Worm (Caenorhabditis elegans): ENCODE measurements around the gene C54E4.12.
A peak's percentile ranks its signal among the peaks of the same experiment; 100 is the strongest.

C54E4.12 gene

DNA sequence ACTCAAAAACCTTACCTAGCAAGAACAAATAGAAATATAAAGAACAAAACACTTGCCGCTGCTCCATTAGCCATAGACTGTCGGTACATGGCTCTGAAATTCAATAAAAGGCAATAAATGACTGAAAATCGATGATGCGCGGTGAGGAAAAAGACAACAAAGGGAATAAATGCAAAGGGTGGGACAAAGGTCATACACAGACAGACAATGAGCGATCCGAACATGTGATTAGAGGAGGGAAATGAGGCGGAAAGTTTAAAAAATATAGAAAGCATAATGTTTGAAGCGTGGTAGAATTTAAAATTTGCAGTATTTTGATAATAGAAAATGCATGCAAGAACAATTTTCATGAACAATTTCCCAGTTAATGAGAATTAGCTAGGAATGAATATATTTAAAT lies at the start of gene C54E4.12:
Gene C54E4.12 (minus strand): TSS at position 101 of the 400 bp plus-strand sequence.
- TF ChIP-seq flt-1 (GFP tag; IDR thresholded peaks at IDR 0.05) (no peak), klf-2 (GFP tag; conservative IDR thresholded peaks at IDR 0.05) (no peak), ztf-29 (GFP tag; IDR thresholded peaks at IDR 0.05) (no peak), ztf-23 (GFP tag; IDR thresholded peaks at IDR 0.05) (no peak), ref-1 (GFP tag; conservative IDR thresholded peaks at IDR 0.05) (no peak), T22C8.4 (GFP tag; IDR thresholded peaks at IDR 0.05) (no peak), tab-1 (GFP tag; IDR thresholded peaks at IDR 0.05) (no peak), cog-1 (tag; optimal IDR thresholded peaks at IDR 0.05) (no peak), med-1 (GFP tag; optimal IDR thresholded peaks at IDR 0.05; ENCODE audit: insufficient read depth) (no peak)

DNA sequence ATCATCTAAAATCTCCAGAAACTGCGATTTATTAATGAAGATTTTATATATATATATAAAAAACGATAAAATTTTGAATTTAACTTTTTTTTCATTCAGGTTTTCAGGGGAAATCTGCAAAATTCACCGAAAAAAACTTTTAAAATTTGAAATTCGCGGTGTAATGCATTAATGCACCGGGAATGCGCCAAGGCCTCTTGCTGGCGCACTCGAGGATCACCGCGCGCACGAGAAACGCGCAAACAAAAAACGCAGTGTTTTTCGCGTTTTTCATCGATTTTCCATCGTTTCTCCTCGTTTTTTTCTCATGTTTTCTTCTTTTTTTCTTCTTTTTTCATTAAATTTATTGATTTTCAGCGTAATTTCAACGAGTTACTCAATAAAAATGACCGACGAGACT lies 37.1 kb upstream of the C54E4.12 start, which contains the start of gene hrpu-2:
Gene hrpu-2 (plus strand): TSS at position 352 of the 400 bp plus-strand sequence.
- TF ChIP-seq ztf-29 (GFP tag; IDR thresholded peaks at IDR 0.05), result no peak
- TF ChIP-seq ztf-23 (GFP tag; IDR thresholded peaks at IDR 0.05), result peak; percentile 70; the same call in 1 of the 2 replicates
- TF ChIP-seq cog-1 (tag; optimal IDR thresholded peaks at IDR 0.05), result peak; percentile 36
- no peak for TF ChIP-seq med-1 (GFP tag; optimal IDR thresholded peaks at IDR 0.05; ENCODE audit: insufficient read depth)
- no peak for TF ChIP-seq ref-1 (GFP tag; conservative IDR thresholded peaks at IDR 0.05)
- TF ChIP-seq flt-1 (GFP tag; IDR thresholded peaks at IDR 0.05), result no peak
- TF ChIP-seq T22C8.4 (GFP tag; IDR thresholded peaks at IDR 0.05), result no peak
- no peak for TF ChIP-seq tab-1 (GFP tag; IDR thresholded peaks at IDR 0.05)
- TF ChIP-seq klf-2 (GFP tag; conservative IDR thresholded peaks at IDR 0.05), result no peak

- TF ChIP-seq ref-1 (GFP tag; conservative IDR thresholded peaks at IDR 0.05), result no peak
Observed at ce11 chrIV:2175291-2175690, 34.8 kb upstream of the C54E4.12 start, which contains the start of gene C54E4.1. Gene C54E4.1, plus strand, starts transcription at chrIV:2175591.

- TF ChIP-seq ref-1 (GFP tag; conservative IDR thresholded peaks at IDR 0.05), result no peak
- no peak for TF ChIP-seq cog-1 (tag; optimal IDR thresholded peaks at IDR 0.05)
- TF ChIP-seq ztf-29 (GFP tag; IDR thresholded peaks at IDR 0.05), result no peak
- TF ChIP-seq T22C8.4 (GFP tag; IDR thresholded peaks at IDR 0.05), result no peak
- no peak for TF ChIP-seq klf-2 (GFP tag; conservative IDR thresholded peaks at IDR 0.05)
- TF ChIP-seq tab-1 (GFP tag; IDR thresholded peaks at IDR 0.05), result no peak
- TF ChIP-seq med-1 (GFP tag; optimal IDR thresholded peaks at IDR 0.05; ENCODE audit: insufficient read depth), result no peak
- no peak for TF ChIP-seq flt-1 (GFP tag; IDR thresholded peaks at IDR 0.05)
- no peak for TF ChIP-seq ztf-23 (GFP tag; IDR thresholded peaks at IDR 0.05)
Observed at ce11 chrIV:2172880-2173279, 32.4 kb upstream of the C54E4.12 start.

ce11 chrIV:2170332-2170731 lies 29.9 kb upstream of the C54E4.12 start:
- TF ChIP-seq ztf-23 (GFP tag; IDR thresholded peaks at IDR 0.05) (no peak), ref-1 (GFP tag; conservative IDR thresholded peaks at IDR 0.05) (no peak), T22C8.4 (GFP tag; IDR thresholded peaks at IDR 0.05) (no peak), ztf-29 (GFP tag; IDR thresholded peaks at IDR 0.05) (no peak), flt-1 (GFP tag; IDR thresholded peaks at IDR 0.05) (no peak), med-1 (GFP tag; optimal IDR thresholded peaks at IDR 0.05; ENCODE audit: insufficient read depth) (no peak), klf-2 (GFP tag; conservative IDR thresholded peaks at IDR 0.05) (no peak), tab-1 (GFP tag; IDR thresholded peaks at IDR 0.05) (no peak), cog-1 (tag; optimal IDR thresholded peaks at IDR 0.05) (no peak)

DNA sequence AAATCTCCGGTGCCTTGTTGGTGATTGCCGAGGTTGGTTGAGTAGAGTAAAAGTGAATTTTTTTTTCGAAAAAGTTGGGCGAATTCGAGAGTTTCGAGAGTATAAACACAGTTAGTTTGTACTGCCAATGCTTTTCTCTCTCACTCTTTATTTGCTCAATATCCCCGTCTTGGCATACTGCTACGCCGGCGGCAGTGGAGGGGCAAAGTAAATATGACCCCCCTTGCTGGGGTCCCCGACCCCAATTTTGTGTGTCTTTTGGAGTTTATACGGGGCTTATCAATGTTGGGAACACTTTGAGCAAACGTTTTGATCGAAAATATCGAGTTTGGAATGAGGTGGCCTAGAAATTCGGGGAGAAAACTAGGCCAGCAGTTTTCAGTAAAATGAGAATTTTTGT lies 28.1 kb upstream of the C54E4.12 start, which contains the start of gene C54E4.4:
Gene C54E4.4 (minus strand): TSS at position 101 of the 400 bp plus-strand sequence.
- TF ChIP-seq cog-1 (tag; optimal IDR thresholded peaks at IDR 0.05), result no peak
- TF ChIP-seq ztf-23 (GFP tag; IDR thresholded peaks at IDR 0.05), result no peak
- no peak for TF ChIP-seq tab-1 (GFP tag; IDR thresholded peaks at IDR 0.05)
- no peak for TF ChIP-seq ref-1 (GFP tag; conservative IDR thresholded peaks at IDR 0.05)
- no peak for TF ChIP-seq med-1 (GFP tag; optimal IDR thresholded peaks at IDR 0.05; ENCODE audit: insufficient read depth)
- no peak for TF ChIP-seq T22C8.4 (GFP tag; IDR thresholded peaks at IDR 0.05)
- TF ChIP-seq ztf-29 (GFP tag; IDR thresholded peaks at IDR 0.05), result no peak
- no peak for TF ChIP-seq klf-2 (GFP tag; conservative IDR thresholded peaks at IDR 0.05)
- no peak for TF ChIP-seq flt-1 (GFP tag; IDR thresholded peaks at IDR 0.05)

DNA sequence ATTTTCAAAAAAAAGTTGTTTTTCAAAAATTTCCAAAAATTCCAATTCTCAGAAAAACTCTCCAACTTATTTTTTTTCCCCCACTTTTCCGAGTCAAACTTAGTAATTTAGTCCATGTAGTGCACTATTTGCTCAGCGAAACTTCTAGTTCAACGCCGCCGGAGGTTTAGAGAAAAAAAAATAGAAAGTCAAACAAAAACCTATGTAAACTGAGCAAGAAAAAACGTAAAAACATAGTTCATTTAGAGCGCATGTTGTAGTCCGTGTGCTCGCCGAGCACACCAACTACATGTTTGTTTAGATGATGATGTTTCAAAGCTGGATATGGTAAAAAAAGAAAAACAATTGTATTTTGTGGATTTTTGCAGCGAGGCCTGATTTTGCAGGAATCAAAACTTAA lies 21.8 kb upstream of the C54E4.12 start:
- TF ChIP-seq ref-1 (GFP tag; conservative IDR thresholded peaks at IDR 0.05) (no peak), tab-1 (GFP tag; IDR thresholded peaks at IDR 0.05) (no peak), klf-2 (GFP tag; conservative IDR thresholded peaks at IDR 0.05) (no peak), flt-1 (GFP tag; IDR thresholded peaks at IDR 0.05) (no peak), cog-1 (tag; optimal IDR thresholded peaks at IDR 0.05) (no peak), ztf-29 (GFP tag; IDR thresholded peaks at IDR 0.05) (no peak), T22C8.4 (GFP tag; IDR thresholded peaks at IDR 0.05) (no peak), med-1 (GFP tag; optimal IDR thresholded peaks at IDR 0.05; ENCODE audit: insufficient read depth) (no peak), ztf-23 (GFP tag; IDR thresholded peaks at IDR 0.05) (no peak)

DNA sequence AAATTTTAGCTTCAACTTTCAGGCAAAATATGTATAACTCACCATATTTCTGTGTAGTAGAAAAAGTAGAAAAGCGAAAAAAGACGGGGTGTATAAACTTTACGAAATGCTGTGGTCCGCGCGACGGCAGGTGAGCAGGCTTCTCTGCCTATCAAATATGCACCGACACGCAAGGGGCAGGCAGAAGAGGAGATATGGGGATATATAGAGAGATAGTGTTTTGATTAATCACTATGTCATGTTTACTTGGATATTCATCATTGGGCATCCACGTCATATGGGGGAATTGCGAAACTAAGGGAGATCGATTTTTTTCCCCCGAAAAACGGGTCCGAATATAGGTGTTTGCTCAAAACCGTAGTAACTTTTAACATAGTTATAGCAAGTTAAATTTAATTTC lies 18.6 kb upstream of the C54E4.12 start, which contains the start of gene gcy-37:
Gene gcy-37 (minus strand): TSS at position 101 of the 400 bp plus-strand sequence.
- TF ChIP-seq flt-1 (GFP tag; IDR thresholded peaks at IDR 0.05) (no peak), med-1 (GFP tag; optimal IDR thresholded peaks at IDR 0.05; ENCODE audit: insufficient read depth) (no peak), tab-1 (GFP tag; IDR thresholded peaks at IDR 0.05) (no peak), cog-1 (tag; optimal IDR thresholded peaks at IDR 0.05) (no peak), T22C8.4 (GFP tag; IDR thresholded peaks at IDR 0.05) (no peak), ztf-23 (GFP tag; IDR thresholded peaks at IDR 0.05) (no peak), ref-1 (GFP tag; conservative IDR thresholded peaks at IDR 0.05) (no peak)

- TF ChIP-seq flt-1 (GFP tag; IDR thresholded peaks at IDR 0.05), result no peak
- no peak for TF ChIP-seq ref-1 (GFP tag; conservative IDR thresholded peaks at IDR 0.05)
- no peak for TF ChIP-seq T22C8.4 (GFP tag; IDR thresholded peaks at IDR 0.05)
- TF ChIP-seq ztf-29 (GFP tag; IDR thresholded peaks at IDR 0.05), result no peak
- no peak for TF ChIP-seq med-1 (GFP tag; optimal IDR thresholded peaks at IDR 0.05; ENCODE audit: insufficient read depth)
- no peak for TF ChIP-seq tab-1 (GFP tag; IDR thresholded peaks at IDR 0.05)
- TF ChIP-seq ztf-23 (GFP tag; IDR thresholded peaks at IDR 0.05), result no peak
- no peak for TF ChIP-seq klf-2 (GFP tag; conservative IDR thresholded peaks at IDR 0.05)
- TF ChIP-seq cog-1 (tag; optimal IDR thresholded peaks at IDR 0.05), result no peak
Observed at ce11 chrIV:2156239-2156638, 15.8 kb upstream of the C54E4.12 start.

DNA sequence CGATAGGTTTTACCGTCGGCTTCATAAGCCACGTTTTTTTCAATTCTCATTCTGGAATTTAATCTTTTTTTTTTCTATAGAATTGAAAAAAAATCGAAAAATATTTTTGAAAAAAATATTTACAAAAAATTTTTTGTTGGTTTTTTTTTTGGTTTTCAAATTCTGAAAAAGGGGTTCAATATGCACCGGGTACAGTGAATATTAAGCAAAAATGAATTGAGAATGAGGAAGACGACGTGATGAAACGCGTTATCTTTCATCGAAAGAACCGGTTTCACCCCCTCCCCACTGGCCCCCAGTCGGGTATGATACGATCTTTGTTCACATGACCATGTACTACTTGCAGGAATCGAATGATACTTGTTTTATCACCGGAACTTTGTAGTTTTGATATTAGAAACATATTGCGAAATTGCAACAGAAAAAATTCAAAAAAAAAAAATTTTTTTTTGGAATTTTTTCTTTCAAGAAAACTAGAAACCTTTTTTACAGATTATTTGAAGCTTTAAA lies 8.9 kb upstream of the C54E4.12 start, which contains the start of gene C54E4.5:
Gene C54E4.5 (minus strand): TSS at position 51 of the 510 bp plus-strand sequence.
- TF ChIP-seq med-1 (GFP tag; optimal IDR thresholded peaks at IDR 0.05; ENCODE audit: insufficient read depth), result no peak
- TF ChIP-seq flt-1 (GFP tag; IDR thresholded peaks at IDR 0.05), result no peak
- no peak for TF ChIP-seq T22C8.4 (GFP tag; IDR thresholded peaks at IDR 0.05)
- TF ChIP-seq ref-1 (GFP tag; conservative IDR thresholded peaks at IDR 0.05), result no peak
- no peak for TF ChIP-seq klf-2 (GFP tag; conservative IDR thresholded peaks at IDR 0.05)
- TF ChIP-seq cog-1 (tag; optimal IDR thresholded peaks at IDR 0.05), result no peak
- no peak for TF ChIP-seq ztf-23 (GFP tag; IDR thresholded peaks at IDR 0.05)
- TF ChIP-seq tab-1 (GFP tag; IDR thresholded peaks at IDR 0.05), result no peak
- TF ChIP-seq ztf-29 (GFP tag; IDR thresholded peaks at IDR 0.05), result no peak
